Fruit fly (Drosophila melanogaster): ENCODE measurements around the gene a6.

The a6 gene

DNA sequence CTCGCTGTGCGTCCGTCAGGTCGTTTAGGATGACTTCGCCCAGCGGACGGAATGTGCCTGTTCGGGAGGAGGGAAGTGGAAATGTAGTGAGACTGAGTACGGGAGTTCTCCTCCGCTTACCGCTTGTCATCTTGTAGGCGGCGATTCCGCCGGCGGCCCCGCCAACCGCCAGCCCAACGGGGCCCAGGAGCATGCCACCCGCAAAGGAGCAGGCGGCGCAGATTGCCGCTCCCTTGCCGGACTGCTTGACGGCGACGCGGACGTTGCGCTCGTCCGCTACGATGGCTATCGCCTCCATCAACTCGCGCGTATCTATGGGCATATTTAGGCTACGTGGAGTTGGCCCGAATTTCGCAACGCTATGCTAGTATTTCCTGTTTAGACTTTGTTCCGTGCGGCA lies 27.0 kb downstream of the a6 start, which contains the start of gene Mur2B:
Gene Mur2B, minus strand, starts transcription at position 101 of the 400 bp plus-strand sequence.
- no peak for TF ChIP-seq lola (GFP tag; optimal IDR thresholded peaks at IDR 0.05)
- TF ChIP-seq sage (GFP tag; optimal IDR thresholded peaks at IDR 0.05), result no peak
- no peak for TF ChIP-seq Dif (GFP tag; optimal IDR thresholded peaks at IDR 0.05; ENCODE audit: partially characterized antibody)
- TF ChIP-seq CG9705 (GFP tag; optimal IDR thresholded peaks at IDR 0.05), result no peak
- no peak for TF ChIP-seq N (GFP tag; optimal IDR thresholded peaks at IDR 0.05)
- no peak for TF ChIP-seq usp (GFP tag; optimal IDR thresholded peaks at IDR 0.05)
- TF ChIP-seq CG32264 (GFP tag; optimal IDR thresholded peaks at IDR 0.05), result no peak
- no peak for TF ChIP-seq GATAd (GFP tag; optimal IDR thresholded peaks at IDR 0.05)
- no peak for TF ChIP-seq Hr78 (GFP tag; optimal IDR thresholded peaks at IDR 0.05)
- no peak for TF ChIP-seq dl (GFP tag; optimal IDR thresholded peaks at IDR 0.05; ENCODE audit: insufficient read depth in 1 of 2, partially characterized antibody in 2 of 2)
- no peak for TF ChIP-seq Vsx2 (GFP tag; optimal IDR thresholded peaks at IDR 0.05; ENCODE audit: partially characterized antibody)
- TF ChIP-seq Mio (GFP tag; optimal IDR thresholded peaks at IDR 0.05), result no peak
- no peak for TF ChIP-seq Rel (GFP tag; optimal IDR thresholded peaks at IDR 0.05)
- no peak for TF ChIP-seq Rel (tag; optimal IDR thresholded peaks at IDR 0.05)

DNA sequence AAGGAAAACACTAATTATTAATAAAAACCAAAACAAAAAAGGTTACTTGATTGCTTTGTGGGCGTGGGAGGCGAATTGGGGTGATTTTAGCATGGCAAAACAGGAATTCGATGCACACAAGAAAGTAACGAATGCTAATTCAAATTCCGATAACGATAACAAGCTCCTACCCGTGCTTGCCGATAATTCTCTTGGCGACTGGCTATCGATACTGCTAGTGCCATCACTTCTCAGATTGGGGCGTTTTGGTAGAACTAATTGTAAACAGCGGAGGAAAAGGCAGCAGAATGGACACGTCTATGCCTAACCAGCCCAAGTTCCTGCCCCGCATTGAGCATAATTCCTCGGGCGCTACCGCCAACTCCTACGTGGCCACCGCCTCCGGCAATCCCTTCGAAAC lies 30.9 kb downstream of the a6 start, which contains the start of gene dor:
Gene dor, plus strand, starts transcription at position 217 of the 400 bp plus-strand sequence.
- TF ChIP-seq Mio (GFP tag; optimal IDR thresholded peaks at IDR 0.05), result no peak
- TF ChIP-seq CrebA (GFP tag; optimal IDR thresholded peaks at IDR 0.05; ENCODE audit: borderline replicate concordance), result no peak
- no peak for TF ChIP-seq foxo (GFP tag; optimal IDR thresholded peaks at IDR 0.05)
- TF ChIP-seq Vsx2 (GFP tag; optimal IDR thresholded peaks at IDR 0.05; ENCODE audit: partially characterized antibody), result no peak
- no peak for TF ChIP-seq fru (GFP tag; optimal IDR thresholded peaks at IDR 0.05)
- no peak for TF ChIP-seq dmrt93B (GFP tag; optimal IDR thresholded peaks at IDR 0.05)
- TF ChIP-seq OdsH (GFP tag; optimal IDR thresholded peaks at IDR 0.05), result no peak
- no peak for TF ChIP-seq N (GFP tag; optimal IDR thresholded peaks at IDR 0.05)
- TF ChIP-seq Hr83 (GFP tag; optimal IDR thresholded peaks at IDR 0.05; ENCODE audit: poor library complexity, severe bottlenecking), result no peak
- TF ChIP-seq woc (GFP tag; optimal IDR thresholded peaks at IDR 0.05), result no peak
- no peak for TF ChIP-seq dsf (GFP tag; optimal IDR thresholded peaks at IDR 0.05; ENCODE audit: borderline replicate concordance)
- no peak for TF ChIP-seq usp (GFP tag; optimal IDR thresholded peaks at IDR 0.05)
- no peak for TF ChIP-seq Myc (optimal IDR thresholded peaks at IDR 0.05)
- TF ChIP-seq ey (GFP tag; optimal IDR thresholded peaks at IDR 0.05), result no peak
- TF ChIP-seq brk (GFP tag; optimal IDR thresholded peaks at IDR 0.05), result no peak
- TF ChIP-seq Hnf4 (GFP tag; optimal IDR thresholded peaks at IDR 0.05), result no peak
- no peak for TF ChIP-seq Rel (GFP tag; optimal IDR thresholded peaks at IDR 0.05)
- TF ChIP-seq Rel (tag; optimal IDR thresholded peaks at IDR 0.05), result peak; percentile 72
- no peak for TF ChIP-seq Dfd (GFP tag; optimal IDR thresholded peaks at IDR 0.05)
- TF ChIP-seq psq (GFP tag; optimal IDR thresholded peaks at IDR 0.05), result no peak
- no peak for TF ChIP-seq Jra (GFP tag; optimal IDR thresholded peaks at IDR 0.05)
- TF ChIP-seq lola (GFP tag; optimal IDR thresholded peaks at IDR 0.05), result no peak
- TF ChIP-seq Abd-B (GFP tag; optimal IDR thresholded peaks at IDR 0.05), result no peak
- no peak for TF ChIP-seq CG9705 (GFP tag; optimal IDR thresholded peaks at IDR 0.05)
- TF ChIP-seq tai (GFP tag; optimal IDR thresholded peaks at IDR 0.05), result no peak
- TF ChIP-seq HLH106 (tag; optimal IDR thresholded peaks at IDR 0.05), result no peak
- TF ChIP-seq jim (GFP tag; optimal IDR thresholded peaks at IDR 0.05), result no peak
- TF ChIP-seq h (GFP tag; optimal IDR thresholded peaks at IDR 0.05), result peak; percentile 22
- peak; percentile 1 for TF ChIP-seq Sp1 (GFP tag; optimal IDR thresholded peaks at IDR 0.05)
- TF ChIP-seq sv (GFP tag; optimal IDR thresholded peaks at IDR 0.05), result no peak
- no peak for TF ChIP-seq CG32264 (GFP tag; optimal IDR thresholded peaks at IDR 0.05)
- TF ChIP-seq dl (GFP tag; optimal IDR thresholded peaks at IDR 0.05; ENCODE audit: insufficient read depth in 1 of 2, partially characterized antibody in 2 of 2), result no peak
- TF ChIP-seq Dif (GFP tag; optimal IDR thresholded peaks at IDR 0.05; ENCODE audit: partially characterized antibody), result no peak
- TF ChIP-seq GATAd (GFP tag; optimal IDR thresholded peaks at IDR 0.05), result no peak
- peak; percentile 8 for TF ChIP-seq br (GFP tag; optimal IDR thresholded peaks at IDR 0.05)
- TF ChIP-seq rgr (GFP tag; optimal IDR thresholded peaks at IDR 0.05), result peak; percentile 44
- TF ChIP-seq Hr78 (GFP tag; optimal IDR thresholded peaks at IDR 0.05), result no peak

DNA sequence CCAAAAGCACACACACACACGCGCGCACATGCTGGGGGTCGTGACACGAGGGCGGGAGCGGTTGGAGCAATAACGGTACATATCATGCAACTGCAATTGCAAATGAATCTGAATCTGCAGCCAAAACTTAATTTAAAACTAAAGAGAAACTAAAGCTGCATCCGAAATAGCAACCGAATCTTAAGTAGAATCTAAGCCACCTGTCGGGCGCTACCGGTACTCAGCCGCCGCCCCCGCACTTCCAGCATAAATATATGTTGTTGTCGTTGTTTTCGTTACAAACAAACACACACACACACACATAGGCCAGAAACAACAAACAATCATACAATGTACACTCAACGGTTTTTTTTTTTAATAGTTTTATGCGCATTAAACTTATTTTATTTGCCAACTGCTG lies 35.4 kb downstream of the a6 start:
- peak; percentile 29 for TF ChIP-seq Dfd (GFP tag; optimal IDR thresholded peaks at IDR 0.05)
- no peak for TF ChIP-seq Abd-B (GFP tag; optimal IDR thresholded peaks at IDR 0.05)
